Fruit fly (Drosophila melanogaster) whole organism, embryonic: ENCODE measurements around the gene VhaM9.7-b.

Source experiments
- CG10147 ChIP-seq: fragments of 200-800 bp; sonication (Bioruptor generic); optimal IDR thresholded peaks from 2 replicates; lab custom pipeline; 2019; ENCODE audit warnings: missing biosample characterization, mild to moderate bottlenecking, missing genetic modification characterization, moderate library complexity
- CG1024 ChIP-seq: fragments of 200-800 bp; sonication (Bioruptor generic); IDR thresholded peaks from 2 replicates; pipeline ENCODE4 v1.3.6; 2022; ENCODE audit warnings: missing biosample characterization, missing genetic modification characterization
- CG11247 ChIP-seq: fragments of 200-800 bp; sonication (Bioruptor generic); IDR thresholded peaks from 2 replicates; pipeline ENCODE4 v1.3.6; 2022; ENCODE audit warnings: missing biosample characterization, missing genetic modification characterization
- CG12104 ChIP-seq: fragments of 200-800 bp; sonication (Bioruptor generic); optimal IDR thresholded peaks from 3 replicates; lab custom pipeline; 2016; ENCODE audit warnings: missing biosample characterization, missing genetic modification characterization
- CG17912 ChIP-seq: fragments of 200-800 bp; sonication (Bioruptor generic); optimal IDR thresholded peaks from 2 replicates; lab custom pipeline; 2018; ENCODE audit warnings: missing biosample characterization, mild to moderate bottlenecking, missing genetic modification characterization
- CG2199 ChIP-seq: fragments of 200-800 bp; sonication (Bioruptor generic); IDR thresholded peaks from 3 replicates; pipeline ENCODE4 v1.3.6; 2022; ENCODE audit warnings: missing biosample characterization, missing genetic modification characterization
- CG31365 ChIP-seq: fragments of 200-800 bp; sonication (Bioruptor generic); optimal IDR thresholded peaks from 2 replicates; lab custom pipeline; 2018; ENCODE audit warnings: missing biosample characterization, mild to moderate bottlenecking, missing genetic modification characterization
- CG3995 ChIP-seq: fragments of 200-800 bp; sonication (Bioruptor generic); optimal IDR thresholded peaks from 3 replicates; lab custom pipeline; 2016; ENCODE audit warnings: missing biosample characterization, missing genetic modification characterization
- CG4282 ChIP-seq: fragments of 200-800 bp; sonication (Bioruptor generic); optimal IDR thresholded peaks from 2 replicates; lab custom pipeline; 2016; ENCODE audit warnings: missing biosample characterization, missing genetic modification characterization
- CG6272 ChIP-seq: fragments of 200-800 bp; sonication (Bioruptor generic); IDR thresholded peaks from 2 replicates; pipeline ENCODE4 v1.3.6; 2022; ENCODE audit warnings: missing biosample characterization, missing genetic modification characterization
- CG7839 ChIP-seq: fragments of 200-800 bp; sonication (Bioruptor generic); optimal IDR thresholded peaks from 3 replicates; lab custom pipeline; 2018; ENCODE audit warnings: missing biosample characterization, mild to moderate bottlenecking, missing genetic modification characterization, moderate library complexity
- CG7928 ChIP-seq: fragments of 200-800 bp; sonication (Bioruptor generic); optimal IDR thresholded peaks from 2 replicates; lab custom pipeline; 2017; ENCODE audit warnings: missing biosample characterization, mild to moderate bottlenecking, missing genetic modification characterization
- CoRest ChIP-seq: fragments of 200-800 bp; sonication (Bioruptor generic); optimal IDR thresholded peaks from 3 replicates; lab custom pipeline; 2018; ENCODE audit warnings: missing biosample characterization, mild to moderate bottlenecking, missing genetic modification characterization, moderate library complexity
- CrebB ChIP-seq: fragments of 200-800 bp; sonication (Bioruptor generic); optimal IDR thresholded peaks from 3 replicates; lab custom pipeline; 2018; ENCODE audit warnings: missing biosample characterization, mild to moderate bottlenecking, missing genetic modification characterization
- D19B ChIP-seq: fragments of 200-800 bp; sonication (Bioruptor generic); optimal IDR thresholded peaks from 2 replicates; lab custom pipeline; 2017; ENCODE audit warnings: missing biosample characterization, mild to moderate bottlenecking, missing genetic modification characterization
- E2f2 ChIP-seq: fragments of 200-800 bp; sonication (Bioruptor generic); IDR thresholded peaks from 2 replicates; pipeline ENCODE4 v1.3.6; 2022; ENCODE audit warnings: missing biosample characterization, missing genetic modification characterization
- ERR ChIP-seq: fragments of 200-800 bp; sonication (Bioruptor generic); optimal IDR thresholded peaks from 2 replicates; lab custom pipeline; 2016; ENCODE audit warnings: missing biosample characterization, missing genetic modification characterization
- Ets97D ChIP-seq: fragments of 200-800 bp; sonication (Bioruptor generic); optimal IDR thresholded peaks from 3 replicates; lab custom pipeline; 2016; ENCODE audit warnings: missing biosample characterization, missing genetic modification characterization
- HLH54F ChIP-seq: fragments of 200-800 bp; sonication (Bioruptor generic); optimal IDR thresholded peaks from 3 replicates; lab custom pipeline; 2016; ENCODE audit warnings: missing biosample characterization, missing genetic modification characterization
- HLHmδ ChIP-seq: fragments of 200-800 bp; sonication (Bioruptor generic); optimal IDR thresholded peaks from 2 replicates; lab custom pipeline; 2018; ENCODE audit warnings: missing biosample characterization, mild to moderate bottlenecking, missing genetic modification characterization, moderate library complexity
- Hmr ChIP-seq: fragments of 200-800 bp; sonication (Bioruptor generic); optimal IDR thresholded peaks from 3 replicates; lab custom pipeline; 2017; ENCODE audit warnings: mild to moderate bottlenecking, missing biosample characterization, missing genetic modification reagents, missing genetic modification characterization
- Mes4 ChIP-seq: fragments of 200-800 bp; sonication (Bioruptor generic); optimal IDR thresholded peaks from 2 replicates; lab custom pipeline; 2016; ENCODE audit warnings: missing biosample characterization, missing genetic modification characterization
- Nf-YA ChIP-seq: fragments of 200-800 bp; sonication (Bioruptor generic); IDR thresholded peaks from 2 replicates; pipeline ENCODE4 v1.3.6; 2022; ENCODE audit warnings: missing biosample characterization, missing genetic modification characterization
- Six4 ChIP-seq: fragments of 200-800 bp; sonication (Bioruptor generic); optimal IDR thresholded peaks from 2 replicates; lab custom pipeline; 2016; ENCODE audit warnings: missing biosample characterization, missing genetic modification characterization
- Sox100B ChIP-seq: fragments of 200-800 bp; sonication (Bioruptor generic); optimal IDR thresholded peaks from 3 replicates; lab custom pipeline; 2018; ENCODE audit warnings: missing biosample characterization, mild to moderate bottlenecking, missing genetic modification characterization
- Sox102F ChIP-seq: fragments of 200-800 bp; sonication (Bioruptor generic); optimal IDR thresholded peaks from 2 replicates; lab custom pipeline; 2018; ENCODE audit warnings: missing biosample characterization, mild to moderate bottlenecking, missing genetic modification characterization, moderate library complexity
- ash1 ChIP-seq: fragments of 200-800 bp; sonication (Bioruptor generic); optimal IDR thresholded peaks from 2 replicates; lab custom pipeline; 2018; ENCODE audit warnings: missing biosample characterization, mild to moderate bottlenecking, missing genetic modification characterization
- bcd ChIP-seq: fragments of 200-800 bp; sonication (Bioruptor generic); optimal IDR thresholded peaks from 2 replicates; lab custom pipeline; 2017; ENCODE audit warnings: missing biosample characterization, mild to moderate bottlenecking, missing genetic modification characterization
- caup ChIP-seq: fragments of 200-800 bp; sonication (Bioruptor generic); optimal IDR thresholded peaks from 3 replicates; lab custom pipeline; 2017; ENCODE audit warnings: missing biosample characterization, mild to moderate bottlenecking, missing genetic modification characterization, moderate library complexity; ENCODE audit not compliant: severe bottlenecking
- chif ChIP-seq, 2 experiments: fragments of 200-800 bp; sonication (Bioruptor generic); optimal IDR thresholded peaks; 3 replicates each; lab custom pipeline; 2016; ENCODE audit warnings: missing biosample characterization in 2 of 2, missing genetic modification characterization in 2 of 2
- cwo ChIP-seq: fragments of 200-800 bp; sonication (Bioruptor generic); optimal IDR thresholded peaks from 3 replicates; lab custom pipeline; 2017; ENCODE audit warnings: missing biosample characterization, missing genetic modification characterization, mild to moderate bottlenecking, moderate library complexity, missing genetic modification reagents
- dati ChIP-seq: fragments of 200-800 bp; sonication (Bioruptor generic); IDR thresholded peaks from 2 replicates; pipeline ENCODE4 v1.3.6; 2022; ENCODE audit warnings: missing biosample characterization, missing genetic modification characterization
- dysf ChIP-seq: fragments of 200-800 bp; sonication (Bioruptor generic); IDR thresholded peaks from 3 replicates; pipeline ENCODE4 v1.3.6; 2022; ENCODE audit warnings: missing biosample characterization, missing genetic modification characterization
- esg ChIP-seq: fragments of 200-800 bp; sonication (Bioruptor generic); conservative IDR thresholded peaks from 2 replicates; pipeline ENCODE4 v1.3.6; 2022; ENCODE audit warnings: missing biosample characterization, missing genetic modification characterization
- fd102C ChIP-seq: fragments of 200-800 bp; sonication (Bioruptor generic); optimal IDR thresholded peaks from 2 replicates; lab custom pipeline; 2018; ENCODE audit warnings: missing biosample characterization, mild to moderate bottlenecking, missing genetic modification characterization, moderate library complexity
- fd3F ChIP-seq: fragments of 200-800 bp; sonication (Bioruptor generic); optimal IDR thresholded peaks from 2 replicates; lab custom pipeline; 2018; ENCODE audit warnings: missing biosample characterization, mild to moderate bottlenecking, missing genetic modification characterization, moderate library complexity
- kni ChIP-seq: fragments of 200-800 bp; sonication (Bioruptor generic); optimal IDR thresholded peaks from 3 replicates; lab custom pipeline; 2017; ENCODE audit warnings: mild to moderate bottlenecking, missing biosample characterization, missing genetic modification reagents, missing genetic modification characterization
- knrl ChIP-seq: fragments of 200-800 bp; sonication (Bioruptor generic); IDR thresholded peaks from 3 replicates; pipeline ENCODE4 v1.3.6; 2022; ENCODE audit warnings: missing biosample characterization, missing genetic modification characterization; ENCODE audit not compliant: partially characterized antibody
- lilli ChIP-seq: fragments of 200-800 bp; sonication (Bioruptor generic); optimal IDR thresholded peaks from 3 replicates; lab custom pipeline; 2016; ENCODE audit warnings: missing biosample characterization, missing genetic modification characterization
- maf-S ChIP-seq: fragments of 200-800 bp; sonication (Bioruptor generic); optimal IDR thresholded peaks from 2 replicates; lab custom pipeline; 2016; ENCODE audit warnings: missing biosample characterization, missing genetic modification characterization
- p53 ChIP-seq: fragments of 200-800 bp; sonication (Bioruptor generic); optimal IDR thresholded peaks from 2 replicates; lab custom pipeline; 2016; ENCODE audit warnings: missing biosample characterization, missing genetic modification characterization
- peb ChIP-seq: fragments of 200-800 bp; sonication (Bioruptor generic); IDR thresholded peaks from 2 replicates; pipeline ENCODE4 v1.3.6; 2022; ENCODE audit warnings: missing biosample characterization, missing genetic modification characterization
- pita ChIP-seq: fragments of 200-800 bp; sonication (Bioruptor generic); optimal IDR thresholded peaks from 2 replicates; lab custom pipeline; 2017; ENCODE audit warnings: missing biosample characterization, mild to moderate bottlenecking, missing genetic modification characterization
- pros ChIP-seq: fragments of 200-800 bp; sonication (Bioruptor generic); optimal IDR thresholded peaks from 3 replicates; lab custom pipeline; 2019; ENCODE audit warnings: missing biosample characterization, mild to moderate bottlenecking, missing genetic modification characterization, moderate library complexity
- ro ChIP-seq: fragments of 200-800 bp; sonication (Bioruptor generic); IDR thresholded peaks from 2 replicates; pipeline ENCODE4 v1.3.6; 2022; ENCODE audit warnings: missing biosample characterization, missing genetic modification characterization
- sens-2 ChIP-seq: fragments of 200-800 bp; sonication (Bioruptor generic); IDR thresholded peaks from 2 replicates; pipeline ENCODE4 v1.3.6; 2022; ENCODE audit warnings: missing biosample characterization, missing genetic modification characterization
- sna ChIP-seq: fragments of 200-800 bp; sonication (Bioruptor generic); IDR thresholded peaks from 2 replicates; pipeline ENCODE4 v1.3.6; 2022; ENCODE audit warnings: missing biosample characterization, missing genetic modification characterization; ENCODE audit not compliant: partially characterized antibody
- stwl ChIP-seq: fragments of 200-800 bp; sonication (Bioruptor generic); optimal IDR thresholded peaks from 3 replicates; lab custom pipeline; 2018; ENCODE audit warnings: missing biosample characterization, mild to moderate bottlenecking, missing genetic modification characterization, moderate library complexity
- sug ChIP-seq: fragments of 200-800 bp; optimal IDR thresholded peaks from 2 replicates; lab custom pipeline; 2019; ENCODE audit warnings: missing biosample characterization, mild to moderate bottlenecking, missing genetic modification characterization, moderate library complexity
- vfl ChIP-seq: fragments of 200-800 bp; sonication (Bioruptor generic); optimal IDR thresholded peaks from 2 replicates; lab custom pipeline; 2016; ENCODE audit warnings: missing biosample characterization, missing genetic modification characterization
- vvl ChIP-seq: fragments of 200-800 bp; sonication (Bioruptor generic); IDR thresholded peaks from 2 replicates; pipeline ENCODE4 v1.3.6; 2022; ENCODE audit warnings: missing biosample characterization, missing genetic modification characterization
- wdn ChIP-seq: fragments of 200-800 bp; sonication (Bioruptor generic); IDR thresholded peaks from 2 replicates; pipeline ENCODE4 v1.3.6; 2022; ENCODE audit warnings: missing biosample characterization, missing genetic modification characterization

The VhaM9.7-b gene

DNA sequence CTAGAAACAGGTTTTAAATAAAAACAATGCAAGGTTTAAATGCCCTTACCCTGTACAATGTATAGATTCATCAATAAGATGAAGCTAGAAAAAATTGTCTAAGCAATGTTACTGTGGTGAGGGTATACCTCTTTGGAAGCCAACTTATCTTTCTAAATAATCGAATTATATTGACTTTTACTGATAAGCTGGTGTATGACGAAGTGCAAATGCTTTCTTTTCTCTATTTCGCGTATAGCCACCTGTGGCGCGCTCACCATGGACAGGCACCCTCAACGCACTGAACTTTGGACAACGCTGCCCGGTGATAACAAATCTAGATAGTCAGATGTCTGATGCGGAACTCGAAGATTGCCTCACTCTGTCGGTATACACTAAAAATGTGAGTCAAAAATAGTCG lies 37.7 kb upstream of the VhaM9.7-b start (continued):
- TF ChIP-seq Ets97D (GFP tag; lab: Kevin White, UChicago) (no peak), CG3995 (GFP tag; lab: Kevin White, UChicago) (no peak), vvl (GFP tag; lab: Robert Waterston, UW) (peak; percentile 62), sna (no peak), peb (GFP tag; lab: Robert Waterston, UW) (no peak), CG17912 (GFP tag; lab: Kevin White, UChicago) (no peak), esg (GFP tag; lab: Robert Waterston, UW) (no peak), vfl (GFP tag; lab: Kevin White, UChicago) (no peak), CoRest (tag; lab: Kevin White, UChicago) (no peak), CG4282 (no peak), Mes4 (GFP tag; lab: Kevin White, UChicago) (no peak), ro (GFP tag; lab: Robert Waterston, UW) (no peak), sens-2 (no peak), fd102C (no peak), sug (tag; lab: Kevin White, UChicago) (peak; percentile 61), knrl (GFP tag; lab: Robert Waterston, UW) (no peak), Nf-YA (no peak), kni (GFP tag; lab: Kevin White, UChicago) (no peak), pita (GFP tag; lab: Kevin White, UChicago) (no peak), dysf (GFP tag; lab: Robert Waterston, UW) (peak; percentile 53; the same call in 2 of the 3 replicates), caup (no peak), wdn (0 out of 2 replicates have a peak, but pooled peaks have one; percentile 42), Six4 (no peak), CG6272 (GFP tag; lab: Robert Waterston, UW) (no peak), E2f2 (GFP tag; lab: Robert Waterston, UW) (no peak), CrebB (no peak), maf-S (GFP tag; lab: Kevin White, UChicago) (no peak), fd3F (GFP tag; lab: Kevin White, UChicago) (peak; percentile 9), CG10147 (GFP tag; lab: Kevin White, UChicago) (no peak), ERR (GFP tag; lab: Kevin White, UChicago) (no peak), CG7839 (peak; percentile 27), chif (GFP tag; optimal IDR thresholded peaks at IDR 0.05; lab: Kevin White, UChicago) (no peak), cwo (GFP tag; lab: Kevin White, UChicago) (peak; percentile 29), Sox100B (GFP tag; lab: Kevin White, UChicago) (no peak), CG11247 (no peak; the same call in 1 of the 2 replicates), ash1 (GFP tag; lab: Kevin White, UChicago) (no peak), Hmr (GFP tag; lab: Kevin White, UChicago) (peak; percentile 36), bcd (GFP tag; lab: Kevin White, UChicago) (peak; percentile 15), HLH54F (GFP tag; lab: Kevin White, UChicago) (no peak), dati (GFP tag; lab: Robert Waterston, UW) (no peak), lilli (peak; percentile 25), p53 (GFP tag; lab: Kevin White, UChicago) (no peak), pros (no peak), stwl (tag; lab: Kevin White, UChicago) (no peak), D19B (peak; percentile 30), CG1024 (GFP tag; lab: Robert Waterston, UW) (no peak), CG7928 (GFP tag; lab: Kevin White, UChicago) (no peak), HLHmδ (GFP tag; lab: Kevin White, UChicago) (no peak), CG31365 (tag; lab: Kevin White, UChicago) (no peak), CG2199 (GFP tag; lab: Robert Waterston, UW) (no peak), CG12104 (no peak), Sox102F (peak; percentile 30)
